Worm (Caenorhabditis elegans) whole organism, young adult: ENCODE results near the gene set-3.

Experiments
- D2030.7 ChIP-seq: fragments of 200-800 bp; sonication (Bioruptor generic); IDR thresholded peaks from 2 replicates; pipeline ENCODE4 v1.3.6; 2022; ENCODE audit warnings: missing genetic modification reagents, missing genetic modification characterization, missing compliant biosample characterization
- F10E7.11 ChIP-seq: sonication (generic microtip); optimal IDR thresholded peaks from 2 replicates; lab custom pipeline; 2017; ENCODE audit warnings: mild to moderate bottlenecking, missing genetic modification characterization, moderate library complexity, missing compliant biosample characterization
- F49E8.2 ChIP-seq: sonication (generic microtip); optimal IDR thresholded peaks from 3 replicates; lab custom pipeline; 2017; ENCODE audit warnings: missing genetic modification characterization, mild to moderate bottlenecking, missing compliant biosample characterization, antibody characterized with exemption, moderate library complexity; ENCODE audit not compliant: insufficient read depth
- T07F8.4 ChIP-seq: sonication (generic microtip); optimal IDR thresholded peaks from 2 replicates; lab custom pipeline; 2016; ENCODE audit warnings: mild to moderate bottlenecking, missing genetic modification characterization, moderate library complexity, missing compliant biosample characterization
- T26A5.8 ChIP-seq: sonication (generic microtip); optimal IDR thresholded peaks from 2 replicates; lab custom pipeline; 2016; ENCODE audit warnings: missing genetic modification characterization, missing compliant biosample characterization
- aptf-3 ChIP-seq: fragments of 200-800 bp; sonication (Bioruptor generic); IDR thresholded peaks from 2 replicates; pipeline ENCODE4 v1.3.6; 2022; ENCODE audit warnings: missing genetic modification characterization, missing compliant biosample characterization
- atf-7 ChIP-seq: sonication (generic microtip); optimal IDR thresholded peaks from 2 replicates; lab custom pipeline; 2017; ENCODE audit warnings: mild to moderate bottlenecking, missing genetic modification characterization, missing compliant biosample characterization
- attf-6 ChIP-seq: fragments of 200-800 bp; sonication (Bioruptor generic); IDR thresholded peaks from 2 replicates; pipeline ENCODE4 v1.3.6; 2022; ENCODE audit warnings: missing genetic modification reagents, missing genetic modification characterization, missing compliant biosample characterization
- bed-2 ChIP-seq: fragments of 200-800 bp; sonication (Bioruptor generic); IDR thresholded peaks from 2 replicates; pipeline ENCODE4 v1.3.6; 2022; ENCODE audit warnings: missing genetic modification reagents, missing genetic modification characterization, missing compliant biosample characterization
- cebp-2 ChIP-seq: fragments of 200-800 bp; sonication (Bioruptor generic); IDR thresholded peaks from 2 replicates; pipeline ENCODE4 v1.3.6; 2022; ENCODE audit warnings: missing genetic modification characterization, missing compliant biosample characterization
- ceh-27 ChIP-seq: fragments of 200-800 bp; sonication (Bioruptor generic); optimal IDR thresholded peaks from 2 replicates; lab custom pipeline; 2018; ENCODE audit warnings: mild to moderate bottlenecking, missing genetic modification characterization, moderate library complexity, missing compliant biosample characterization
- die-1 ChIP-seq: sonication (generic microtip); optimal IDR thresholded peaks from 2 replicates; lab custom pipeline; 2016; ENCODE audit warnings: missing genotype, mild to moderate bottlenecking, missing genetic modification characterization, missing compliant biosample characterization
- dox-1 ChIP-seq: fragments of 200-800 bp; sonication (Bioruptor generic); IDR thresholded peaks from 2 replicates; pipeline ENCODE4 v1.3.6; 2022; ENCODE audit warnings: missing genetic modification reagents, missing genetic modification characterization, missing compliant biosample characterization
- dpl-1 ChIP-seq: fragments of 150-350 bp; optimal IDR thresholded peaks from 2 replicates; lab custom pipeline; 2014; ENCODE audit warnings: missing biosample characterization, missing genetic modification reagents, missing genetic modification characterization
- egl-44 ChIP-seq: fragments of 200-800 bp; sonication (Bioruptor generic); IDR thresholded peaks from 2 replicates; pipeline ENCODE4 v1.3.6; 2022; ENCODE audit warnings: missing genetic modification reagents, missing genetic modification characterization, missing compliant biosample characterization
- egrh-3 ChIP-seq: fragments of 200-800 bp; sonication (Bioruptor generic); IDR thresholded peaks from 2 replicates; pipeline ENCODE4 v1.3.6; 2022; ENCODE audit warnings: missing genetic modification reagents, missing genetic modification characterization, missing compliant biosample characterization
- hsf-1 ChIP-seq: fragments of 200-800 bp; sonication (Bioruptor generic); IDR thresholded peaks from 2 replicates; pipeline ENCODE4 v1.3.6; 2022; ENCODE audit warnings: missing genetic modification reagents, missing genetic modification characterization, missing compliant biosample characterization
- let-526 ChIP-seq: fragments of 200-800 bp; sonication (Bioruptor generic); IDR thresholded peaks from 2 replicates; pipeline ENCODE4 v1.3.6; 2022; ENCODE audit warnings: missing genetic modification reagents, missing genetic modification characterization, missing compliant biosample characterization
- lin-26 ChIP-seq: fragments of 200-800 bp; sonication (Bioruptor generic); IDR thresholded peaks from 2 replicates; pipeline ENCODE4 v1.3.6; 2022; ENCODE audit warnings: missing genetic modification reagents, missing genetic modification characterization, missing compliant biosample characterization
- lin-40 ChIP-seq: sonication (generic microtip); optimal IDR thresholded peaks from 2 replicates; lab custom pipeline; 2016; ENCODE audit warnings: missing genetic modification characterization, mild to moderate bottlenecking, missing compliant biosample characterization, missing genotype, missing genetic modification reagents
- lir-1 ChIP-seq: fragments of 200-800 bp; sonication (Bioruptor generic); conservative IDR thresholded peaks from 2 replicates; pipeline ENCODE4 v1.3.6; 2022; ENCODE audit warnings: missing genetic modification reagents, missing genetic modification characterization, missing compliant biosample characterization
- madf-8 ChIP-seq: fragments of 200-800 bp; sonication (Bioruptor generic); conservative IDR thresholded peaks from 2 replicates; pipeline ENCODE4 v1.3.6; 2022; ENCODE audit warnings: missing genetic modification reagents, missing genetic modification characterization, missing compliant biosample characterization
- mes-4 ChIP-seq: sonication (generic microtip); optimal IDR thresholded peaks from 2 replicates; lab custom pipeline; 2016; ENCODE audit warnings: missing genotype, missing genetic modification characterization, missing compliant biosample characterization
- nfyb-1 ChIP-seq: fragments of 200-800 bp; sonication (Bioruptor generic); IDR thresholded peaks from 2 replicates; pipeline ENCODE4 v1.3.6; 2022; ENCODE audit warnings: missing genetic modification reagents, missing genetic modification characterization, missing compliant biosample characterization
- repo-1 ChIP-seq: sonication (generic microtip); optimal IDR thresholded peaks from 2 replicates; lab custom pipeline; 2017; ENCODE audit warnings: mild to moderate bottlenecking, missing genetic modification characterization, missing compliant biosample characterization
- sdz-38 ChIP-seq: sonication (generic microtip); optimal IDR thresholded peaks from 2 replicates; lab custom pipeline; 2016; ENCODE audit warnings: missing genotype, missing genetic modification characterization, missing compliant biosample characterization
- snpc-1.1 ChIP-seq: sonication (generic microtip); optimal IDR thresholded peaks from 2 replicates; lab custom pipeline; 2017; ENCODE audit warnings: missing genetic modification characterization, mild to moderate bottlenecking, missing compliant biosample characterization, antibody characterized with exemption, moderate library complexity, missing genotype, missing genetic modification reagents; ENCODE audit not compliant: insufficient read depth
- somi-1 ChIP-seq: fragments of 200-800 bp; sonication (Bioruptor generic); optimal IDR thresholded peaks from 2 replicates; lab custom pipeline; 2018; ENCODE audit warnings: mild to moderate bottlenecking, missing genetic modification characterization, missing compliant biosample characterization
- sptf-2 ChIP-seq: fragments of 200-800 bp; sonication (Bioruptor generic); optimal IDR thresholded peaks from 2 replicates; lab custom pipeline; 2018; ENCODE audit warnings: mild to moderate bottlenecking, missing genetic modification characterization, missing compliant biosample characterization
- tbp1 ChIP-seq: fragments of 200-800 bp; sonication (Bioruptor generic); optimal IDR thresholded peaks from 2 replicates; lab custom pipeline; 2018; ENCODE audit warnings: mild to moderate bottlenecking, missing genetic modification characterization, missing compliant biosample characterization
- zfh-2 ChIP-seq: fragments of 200-800 bp; sonication (Bioruptor generic); conservative IDR thresholded peaks from 2 replicates; pipeline ENCODE4 v1.3.6; 2022; ENCODE audit warnings: missing genetic modification reagents, missing genetic modification characterization, missing compliant biosample characterization
- ztf-28 ChIP-seq: fragments of 200-800 bp; sonication (Bioruptor generic); IDR thresholded peaks from 2 replicates; pipeline ENCODE4 v1.3.6; 2022; ENCODE audit warnings: missing genetic modification reagents, missing genetic modification characterization, missing compliant biosample characterization
- ztf-3 ChIP-seq: fragments of 200-800 bp; sonication (Bioruptor generic); optimal IDR thresholded peaks from 2 replicates; lab custom pipeline; 2018; ENCODE audit warnings: mild to moderate bottlenecking, missing genetic modification characterization, missing compliant biosample characterization

set-3 gene

ce11 chrIII:9734030-9734429, 39.7 kb upstream of the set-3 start:
- TF ChIP-seq F10E7.11 (tag; lab: Kevin White, UChicago): no peak
- TF ChIP-seq bed-2 (GFP tag; lab: Robert Waterston, UW): no peak
- no peak for TF ChIP-seq T26A5.8 (tag; lab: Kevin White, UChicago)
- TF ChIP-seq let-526 (GFP tag; lab: Robert Waterston, UW): no peak
- no peak for TF ChIP-seq F49E8.2
- no peak for TF ChIP-seq egl-44 (GFP tag; lab: Robert Waterston, UW)
- no peak for TF ChIP-seq sptf-2
- TF ChIP-seq lir-1: no peak
- no peak for TF ChIP-seq attf-6
- TF ChIP-seq dpl-1: no peak
- no peak for TF ChIP-seq ztf-28 (GFP tag; lab: Robert Waterston, UW)
- TF ChIP-seq snpc-1.1: no peak
- TF ChIP-seq tbp1 (GFP tag; lab: Kevin White, UChicago): no peak
- no peak for TF ChIP-seq ztf-3
- no peak for TF ChIP-seq nfyb-1 (GFP tag; lab: Robert Waterston, UW)
- no peak for TF ChIP-seq T07F8.4 (tag; lab: Kevin White, UChicago)
- TF ChIP-seq ceh-27 (GFP tag; lab: Kevin White, UChicago): no peak
- TF ChIP-seq aptf-3: no peak
- no peak for TF ChIP-seq lin-26 (GFP tag; lab: Robert Waterston, UW)
- TF ChIP-seq, all 124 proteins: peak for 0

ce11 chrIII:9733333-9733732, 39.0 kb upstream of the set-3 start:
- TF ChIP-seq mes-4 (tag; lab: Kevin White, UChicago) (no peak), dpl-1 (no peak), ztf-3 (no peak), repo-1 (no peak), die-1 (tag; lab: Kevin White, UChicago) (no peak), lin-40 (no peak), attf-6 (no peak), sdz-38 (tag; lab: Kevin White, UChicago) (no peak), somi-1 (no peak), hsf-1 (GFP tag; lab: Robert Waterston, UW) (no peak), cebp-2 (GFP tag; lab: Robert Waterston, UW) (no peak)

ce11 chrIII:9731313-9731912, 37.0 kb upstream of the set-3 start:
- TF ChIP-seq madf-8 (GFP tag; lab: Robert Waterston, UW): no peak
- no peak for TF ChIP-seq tbp1 (GFP tag; lab: Kevin White, UChicago)

ce11 chrIII:9730407-9730806, 36.0 kb upstream of the set-3 start:
- TF ChIP-seq repo-1 (no peak), D2030.7 (GFP tag; lab: Robert Waterston, UW) (no peak), zfh-2 (GFP tag; lab: Robert Waterston, UW) (no peak), atf-7 (tag; lab: Kevin White, UChicago) (no peak), lir-1 (no peak)

ce11 chrIII:9727439-9727838, 33.1 kb upstream of the set-3 start, which contains the start of gene C07A9.12:
Gene C07A9.12, minus strand, starts transcription at chrIII:9727539.
- TF ChIP-seq egrh-3: no peak
- TF ChIP-seq dpl-1: no peak
- TF ChIP-seq dox-1 (GFP tag; lab: Robert Waterston, UW): no peak
- no peak for TF ChIP-seq bed-2 (GFP tag; lab: Robert Waterston, UW)
- no peak for TF ChIP-seq mes-4 (tag; lab: Kevin White, UChicago)
